Fruit fly (Drosophila melanogaster) whole organism, embryonic: Measurements from ENCODE around the gene CG46308.

Source experiments
- Aef1 ChIP-seq: fragments of 200-800 bp; sonication (Bioruptor generic); IDR thresholded peaks from 3 replicates; pipeline ENCODE4 v1.3.6; 2022; ENCODE audit warnings: missing biosample characterization, missing genetic modification characterization
- Asciz ChIP-seq: fragments of 200-800 bp; sonication (Bioruptor generic); optimal IDR thresholded peaks from 2 replicates; lab custom pipeline; 2017; ENCODE audit warnings: missing biosample characterization, mild to moderate bottlenecking, missing genetic modification characterization, missing genetic modification reagents
- CG10431 ChIP-seq: fragments of 200-800 bp; sonication (Bioruptor generic); optimal IDR thresholded peaks from 3 replicates; lab custom pipeline; 2018; ENCODE audit warnings: missing biosample characterization, mild to moderate bottlenecking, missing genetic modification characterization
- CG10979 ChIP-seq: fragments of 200-800 bp; sonication (Bioruptor generic); optimal IDR thresholded peaks from 2 replicates; lab custom pipeline; 2018; ENCODE audit warnings: missing biosample characterization, mild to moderate bottlenecking, missing genetic modification characterization, moderate library complexity
- CG11398 ChIP-seq: fragments of 200-800 bp; sonication (Bioruptor generic); optimal IDR thresholded peaks from 2 replicates; lab custom pipeline; 2016; ENCODE audit warnings: missing biosample characterization, missing genetic modification characterization
- CG13894 ChIP-seq: fragments of 200-800 bp; sonication (Bioruptor generic); optimal IDR thresholded peaks from 3 replicates; lab custom pipeline; 2018; ENCODE audit warnings: missing biosample characterization, mild to moderate bottlenecking, missing genetic modification characterization, moderate library complexity
- CG14667 ChIP-seq: fragments of 200-800 bp; sonication (Bioruptor generic); IDR thresholded peaks from 2 replicates; pipeline ENCODE4 v1.3.6; 2022; ENCODE audit warnings: missing biosample characterization, missing genetic modification characterization
- CG30403 ChIP-seq: fragments of 200-800 bp; sonication (Bioruptor generic); optimal IDR thresholded peaks from 3 replicates; lab custom pipeline; 2016; ENCODE audit warnings: missing biosample characterization, missing genetic modification characterization
- CG33213 ChIP-seq: fragments of 200-800 bp; sonication (Bioruptor generic); optimal IDR thresholded peaks from 3 replicates; lab custom pipeline; 2016; ENCODE audit warnings: missing biosample characterization, missing genetic modification characterization
- CG33557 ChIP-seq: fragments of 200-800 bp; sonication (Bioruptor generic); optimal IDR thresholded peaks from 2 replicates; lab custom pipeline; 2019; ENCODE audit warnings: missing biosample characterization, mild to moderate bottlenecking, missing genetic modification characterization, moderate library complexity
- CG5180 ChIP-seq: fragments of 200-800 bp; sonication (Bioruptor generic); optimal IDR thresholded peaks from 3 replicates; lab custom pipeline; 2017; ENCODE audit warnings: missing biosample characterization, missing genetic modification characterization, mild to moderate bottlenecking, moderate library complexity, missing genetic modification reagents
- CG6791 ChIP-seq: fragments of 200-800 bp; sonication (Bioruptor generic); IDR thresholded peaks from 3 replicates; pipeline ENCODE4 v1.3.6; 2022; ENCODE audit warnings: missing biosample characterization, missing genetic modification characterization; ENCODE audit not compliant: partially characterized antibody
- CTCF ChIP-seq: fragments of 200-800 bp; sonication (Bioruptor generic); optimal IDR thresholded peaks from 2 replicates; lab custom pipeline; 2017; ENCODE audit warnings: missing biosample characterization, mild to moderate bottlenecking, missing genetic modification characterization, moderate library complexity
- CoRest ChIP-seq: fragments of 200-800 bp; sonication (Bioruptor generic); optimal IDR thresholded peaks from 3 replicates; lab custom pipeline; 2018; ENCODE audit warnings: missing biosample characterization, mild to moderate bottlenecking, missing genetic modification characterization, moderate library complexity
- D19B ChIP-seq: fragments of 200-800 bp; sonication (Bioruptor generic); optimal IDR thresholded peaks from 2 replicates; lab custom pipeline; 2017; ENCODE audit warnings: missing biosample characterization, mild to moderate bottlenecking, missing genetic modification characterization
- Deaf1 ChIP-seq: fragments of 200-800 bp; optimal IDR thresholded peaks from 3 replicates; lab custom pipeline; 2019; ENCODE audit warnings: missing biosample characterization, mild to moderate bottlenecking, missing genetic modification characterization, moderate library complexity
- Gug ChIP-seq: fragments of 200-800 bp; sonication (Bioruptor generic); IDR thresholded peaks from 4 replicates; pipeline ENCODE4 v1.3.6; 2022; ENCODE audit warnings: missing biosample characterization, missing genetic modification characterization
- HLH4C ChIP-seq: fragments of 200-800 bp; sonication (Bioruptor generic); IDR thresholded peaks from 3 replicates; pipeline ENCODE4 v1.3.6; 2022; ENCODE audit warnings: missing biosample characterization, missing genetic modification characterization; ENCODE audit not compliant: partially characterized antibody
- HLHmδ ChIP-seq: fragments of 200-800 bp; sonication (Bioruptor generic); optimal IDR thresholded peaks from 2 replicates; lab custom pipeline; 2018; ENCODE audit warnings: missing biosample characterization, mild to moderate bottlenecking, missing genetic modification characterization, moderate library complexity
- HmgD ChIP-seq: fragments of 200-800 bp; sonication (Bioruptor generic); optimal IDR thresholded peaks from 3 replicates; lab custom pipeline; 2016; ENCODE audit warnings: missing biosample characterization, missing genetic modification characterization
- Kr ChIP-seq: fragments of 200-800 bp; sonication (Bioruptor generic); optimal IDR thresholded peaks from 2 replicates; lab custom pipeline; 2017; ENCODE audit warnings: missing biosample characterization, mild to moderate bottlenecking, missing genetic modification characterization
- Med ChIP-seq: fragments of 200-800 bp; sonication (Bioruptor generic); peaks from one replicate; lab custom pipeline; 2016; ENCODE audit warnings: missing biosample characterization, missing genetic modification characterization, mild to moderate bottlenecking, inconsistent platforms, moderate library complexity
- Pdp1 ChIP-seq, 2 experiments: fragments of 200-800 bp; sonication (Bioruptor generic); optimal IDR thresholded peaks; 3 replicates each; lab custom pipeline; 2016; ENCODE audit warnings: missing biosample characterization in 2 of 2, missing genetic modification characterization in 2 of 2, mild to moderate bottlenecking in 1 of 2, moderate library complexity in 1 of 2
- Sin3A ChIP-seq: fragments of >200 bp; optimal IDR thresholded peaks from 2 replicates; lab custom pipeline; 2018
- Tbp ChIP-seq: fragments of >200 bp; optimal IDR thresholded peaks from 2 replicates; lab custom pipeline; 2018; ENCODE audit warnings: missing biosample characterization, missing genetic modification characterization
- Xrp1 ChIP-seq: fragments of 200-800 bp; sonication (Bioruptor generic); IDR thresholded peaks from 2 replicates; pipeline ENCODE4 v1.3.6; 2022; ENCODE audit warnings: missing biosample characterization, missing genetic modification characterization
- YL-1 ChIP-seq: fragments of 200-800 bp; sonication (Bioruptor generic); optimal IDR thresholded peaks from 3 replicates; lab custom pipeline; 2017; ENCODE audit warnings: missing biosample characterization, mild to moderate bottlenecking, missing genetic modification characterization
- bsh ChIP-seq, 2 experiments: fragments of 200-800 bp; sonication (Bioruptor generic); optimal IDR thresholded peaks; 2 replicates each; lab custom pipeline; 2017 to 2018; ENCODE audit warnings: mild to moderate bottlenecking in 2 of 2, missing biosample characterization in 2 of 2, missing genetic modification characterization in 2 of 2, moderate library complexity in 1 of 2
- cas ChIP-seq: fragments of 200-800 bp; sonication (Bioruptor generic); IDR thresholded peaks from 2 replicates; pipeline ENCODE4 v1.3.6; 2022; ENCODE audit warnings: missing biosample characterization, missing genetic modification characterization
- cato ChIP-seq: fragments of 200-800 bp; sonication (Bioruptor generic); optimal IDR thresholded peaks from 2 replicates; lab custom pipeline; 2016; ENCODE audit warnings: missing biosample characterization, missing genetic modification characterization, borderline replicate concordance
- chinmo ChIP-seq: fragments of 200-800 bp; sonication (Bioruptor generic); IDR thresholded peaks from 4 replicates; pipeline ENCODE4 v1.3.6; 2022; ENCODE audit warnings: missing biosample characterization, missing genetic modification characterization; ENCODE audit not compliant: partially characterized antibody
- corto ChIP-seq: fragments of 200-800 bp; sonication (Bioruptor generic); optimal IDR thresholded peaks from 2 replicates; lab custom pipeline; 2016; ENCODE audit warnings: missing biosample characterization, mild to moderate bottlenecking, missing genetic modification characterization, moderate library complexity
- dati ChIP-seq: fragments of 200-800 bp; sonication (Bioruptor generic); IDR thresholded peaks from 2 replicates; pipeline ENCODE4 v1.3.6; 2022; ENCODE audit warnings: missing biosample characterization, missing genetic modification characterization
- ftz-f1 ChIP-seq: fragments of 200-800 bp; sonication (Bioruptor generic); optimal IDR thresholded peaks from 2 replicates; lab custom pipeline; 2016; ENCODE audit warnings: missing biosample characterization, missing genetic modification characterization
- ham ChIP-seq: fragments of 200-800 bp; sonication (Bioruptor generic); IDR thresholded peaks from 2 replicates; pipeline ENCODE4 v1.3.6; 2022; ENCODE audit warnings: missing biosample characterization, missing genetic modification characterization
- pum ChIP-seq: fragments of 200-800 bp; sonication (Bioruptor generic); optimal IDR thresholded peaks from 2 replicates; lab custom pipeline; 2016; ENCODE audit warnings: missing biosample characterization, missing genetic modification characterization
- ro ChIP-seq: fragments of 200-800 bp; sonication (Bioruptor generic); IDR thresholded peaks from 2 replicates; pipeline ENCODE4 v1.3.6; 2022; ENCODE audit warnings: missing biosample characterization, missing genetic modification characterization
- sens ChIP-seq: fragments of 200-800 bp; sonication (Bioruptor generic); peaks from one replicate; lab custom pipeline; 2016; ENCODE audit warnings: missing biosample characterization, missing genetic modification characterization
- sqz ChIP-seq: fragments of 200-800 bp; sonication (Bioruptor generic); optimal IDR thresholded peaks from 3 replicates; lab custom pipeline; 2018; ENCODE audit warnings: missing biosample characterization, mild to moderate bottlenecking, missing genetic modification characterization
- ttk ChIP-seq: fragments of 200-800 bp; sonication (Bioruptor generic); IDR thresholded peaks from 2 replicates; pipeline ENCODE4 v2.1.2; 2022; ENCODE audit warnings: missing biosample characterization, missing genetic modification characterization
- z ChIP-seq: fragments of 200-800 bp; sonication (Bioruptor generic); IDR thresholded peaks from 3 replicates; pipeline ENCODE4 v1.3.6; 2022; ENCODE audit warnings: missing biosample characterization, missing genetic modification characterization
- zfh1 ChIP-seq: fragments of 200-800 bp; sonication (Bioruptor generic); IDR thresholded peaks from 3 replicates; pipeline ENCODE4 v1.3.6; 2022; ENCODE audit warnings: missing biosample characterization, missing genetic modification characterization

CG46308 gene

DNA sequence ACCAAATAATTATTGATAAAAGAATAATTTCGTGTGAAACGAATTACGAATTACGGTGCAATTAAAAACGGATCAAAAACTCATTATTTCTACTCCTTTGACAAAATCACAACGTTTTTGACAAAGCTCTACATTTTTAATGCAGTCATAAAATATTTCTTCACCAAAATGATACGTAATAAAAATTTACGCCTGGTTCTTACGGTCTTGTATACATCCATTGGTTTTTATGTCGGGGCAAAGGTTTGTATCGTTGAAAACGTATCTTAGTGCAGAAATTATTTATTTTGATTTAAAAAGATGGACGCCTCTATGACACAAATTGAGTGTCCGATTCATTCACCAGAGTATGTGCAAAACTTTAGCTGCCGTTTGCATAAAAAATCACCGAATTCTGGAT lies 70.2 kb downstream of the CG46308 start, which contains the start of gene CG33644:
TSS of gene CG33644 (plus strand) at position 301 of the 400 bp plus-strand sequence.
- no peak for TF ChIP-seq CG11398 (GFP tag; lab: Kevin White, UChicago)
- no peak for TF ChIP-seq YL-1
- no peak for TF ChIP-seq dati (GFP tag; lab: Robert Waterston, UW)
- no peak for TF ChIP-seq ttk
- no peak for TF ChIP-seq pum (GFP tag; lab: Kevin White, UChicago)

DNA sequence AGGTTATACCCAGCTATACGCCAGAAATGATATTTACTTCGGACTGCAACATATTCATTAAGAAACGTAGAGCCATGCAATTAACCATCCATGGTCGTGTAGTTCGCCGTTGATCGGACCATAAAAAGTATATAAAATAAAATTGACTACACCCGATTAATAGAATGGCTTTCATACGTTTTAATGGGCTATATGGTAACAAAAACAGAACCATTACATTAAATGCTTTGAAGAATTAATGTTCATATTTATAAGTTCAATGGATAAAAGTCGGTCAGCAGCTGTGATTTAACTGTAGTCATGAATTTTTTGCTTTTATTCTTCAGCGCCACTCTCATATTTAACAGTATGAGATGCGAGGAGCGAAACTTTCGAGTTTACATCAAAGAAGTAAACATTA lies 71.0 kb downstream of the CG46308 start, which contains the start of gene CG33645:
TSS of gene CG33645 (plus strand) at position 301 of the 400 bp plus-strand sequence.
- no peak for TF ChIP-seq bsh (GFP tag; optimal IDR thresholded peaks at IDR 0.05; lab: Kevin White, UChicago)
- no peak for TF ChIP-seq HLHmδ (GFP tag; lab: Kevin White, UChicago)
- no peak for TF ChIP-seq zfh1
- TF ChIP-seq CG33557 (GFP tag; lab: Kevin White, UChicago): no peak

- TF ChIP-seq CG14667 (no peak), D19B (GFP tag; lab: Kevin White, UChicago) (no peak), CG5180 (GFP tag; lab: Kevin White, UChicago) (no peak), cas (GFP tag; lab: Robert Waterston, UW) (no peak), ro (GFP tag; lab: Robert Waterston, UW) (no peak), z (no peak), Kr (GFP tag; lab: Kevin White, UChicago) (no peak), CG33557 (GFP tag; lab: Kevin White, UChicago) (no peak), ham (no peak), ftz-f1 (GFP tag; lab: Kevin White, UChicago) (no peak)
Observed at dm6 chr2L:13535678-13536077, 74.1 kb downstream of the CG46308 start, which contains the start of gene CG15638. TSS of gene CG15638 (minus strand) at chr2L:13535778.

- TF ChIP-seq Xrp1 (GFP tag; lab: Robert Waterston, UW): no peak
- TF ChIP-seq CG30403: no peak
- TF ChIP-seq HmgD (GFP tag; lab: Kevin White, UChicago): no peak
- peak; percentile 56 for TF ChIP-seq CG10979 (tag; lab: Kevin White, UChicago)
- TF ChIP-seq CG33213 (GFP tag; lab: Kevin White, UChicago): no peak
- TF ChIP-seq CTCF (GFP tag; lab: Kevin White, UChicago): peak; percentile 79
Observed at dm6 chr2L:13540704-13541103, 79.1 kb downstream of the CG46308 start, which contains the start of gene CG16852. TSS of gene CG16852 (plus strand) at chr2L:13540751.

- TF ChIP-seq Asciz (GFP tag; lab: Kevin White, UChicago) (no peak), Gug (GFP tag; lab: Robert Waterston, UW) (no peak), CoRest (no peak)
Observed at dm6 chr2L:13541968-13542367, 80.4 kb downstream of the CG46308 start, which contains the start of gene CG16853. TSS of gene CG16853 (plus strand) at chr2L:13542268.

dm6 chr2L:13542476-13542875 lies 80.9 kb downstream of the CG46308 start, which contains the start of gene CG9263:
TSS of gene CG9263 (minus strand) at chr2L:13542576.
- TF ChIP-seq Sin3A (lab: Kevin White, UChicago) (no peak), sens (GFP tag; lab: Kevin White, UChicago) (peak; percentile 50)

DNA sequence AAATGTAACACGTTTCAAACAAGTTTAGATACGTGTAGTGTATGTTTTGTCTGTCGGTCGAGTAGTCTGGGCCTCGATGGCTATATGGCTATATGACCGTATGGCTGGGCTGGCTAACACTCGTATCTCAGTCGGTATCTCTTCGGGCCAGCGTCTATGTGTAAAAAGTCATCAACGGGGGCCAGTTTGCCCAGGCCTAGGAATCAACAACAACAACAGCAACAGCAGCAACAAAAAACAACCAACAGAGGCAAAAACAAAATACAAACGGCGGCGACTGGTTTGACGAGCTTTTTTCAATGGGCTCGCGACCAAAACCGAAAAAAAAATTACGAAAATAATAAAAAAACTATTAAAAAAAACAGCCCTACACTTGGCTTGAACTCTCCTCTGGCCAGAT lies 84.1 kb downstream of the CG46308 start:
- no peak for TF ChIP-seq Pdp1 (GFP tag; optimal IDR thresholded peaks at IDR 0.05; lab: Kevin White, UChicago)
- 0 out of 3 replicates have a peak, but pooled peaks have one; percentile 14 for TF ChIP-seq Aef1 (GFP tag; lab: Robert Waterston, UW)
- no peak for TF ChIP-seq cato (GFP tag; lab: Kevin White, UChicago)
- TF ChIP-seq HLH4C (GFP tag; lab: Robert Waterston, UW): no peak
- 0 out of 4 replicates have a peak, but pooled peaks have one; percentile 67 for TF ChIP-seq chinmo (GFP tag; lab: Robert Waterston, UW)
- no peak for TF ChIP-seq Tbp (GFP tag; lab: Kevin White, UChicago)
- peak; percentile 82 for TF ChIP-seq sqz
- no peak for TF ChIP-seq CG6791 (GFP tag; lab: Robert Waterston, UW)
- TF ChIP-seq Deaf1 (tag; lab: Kevin White, UChicago): peak; percentile 79
- TF ChIP-seq CG13894 (tag; lab: Kevin White, UChicago): peak; percentile 92
- peak; percentile 22 for TF ChIP-seq Med (GFP tag; lab: Kevin White, UChicago)
- TF ChIP-seq CG10431: no peak
- no peak for TF ChIP-seq corto (GFP tag; lab: Kevin White, UChicago)
